Worm (Caenorhabditis elegans) whole organism, late embryonic: ENCODE measurements around the gene fbxc-53.

ENCODE experiments used
- ets-4 ChIP-seq: sonication (generic microtip); optimal IDR thresholded peaks from 2 replicates; lab custom pipeline; 2016; ENCODE audit warnings: missing genetic modification characterization, missing compliant biosample characterization
- madf-2 ChIP-seq: sonication (generic microtip); optimal IDR thresholded peaks from 2 replicates; lab custom pipeline; 2017; ENCODE audit warnings: missing genetic modification characterization, missing compliant biosample characterization
- mec-3 ChIP-seq: sonication (generic microtip); optimal IDR thresholded peaks from 2 replicates; lab custom pipeline; 2016; ENCODE audit warnings: borderline replicate concordance, missing genetic modification characterization, missing compliant biosample characterization
- odd-2 ChIP-seq: sonication (generic microtip); optimal IDR thresholded peaks from 2 replicates; lab custom pipeline; 2017; ENCODE audit warnings: antibody characterized with exemption, mild to moderate bottlenecking, missing genetic modification characterization, missing compliant biosample characterization
- pag-3 ChIP-seq: sonication (generic microtip); optimal IDR thresholded peaks from 2 replicates; lab custom pipeline; 2016; ENCODE audit warnings: missing compliant biosample characterization, missing genetic modification characterization, borderline replicate concordance

- no peak for TF ChIP-seq madf-2 (tag; lab: Kevin White, UChicago)
- TF ChIP-seq ets-4, result no peak
- no peak for TF ChIP-seq odd-2 (tag; lab: Kevin White, UChicago)
- TF ChIP-seq mec-3 (tag; lab: Kevin White, UChicago), result no peak
- TF ChIP-seq pag-3, result no peak
These were observed 36.3 kb downstream of the fbxc-53 start, which contains the start of gene fbxb-92 for ce11 chrII:3747405-3747804.
